Fruit fly (Drosophila melanogaster) whole organism, prepupa: ENCODE measurements around the gene DIP2.

ENCODE experiments used
- CG10669 ChIP-seq: fragments of 200-800 bp; sonication (Bioruptor generic); optimal IDR thresholded peaks from 3 replicates; lab custom pipeline; 2018; ENCODE audit warnings: missing biosample characterization, mild to moderate bottlenecking, missing genetic modification characterization, moderate library complexity
- CG11294 ChIP-seq: fragments of 200-800 bp; sonication (Bioruptor generic); IDR thresholded peaks from 2 replicates; pipeline ENCODE4 v1.3.6; 2022; ENCODE audit warnings: missing biosample characterization, missing genetic modification characterization
- CG11762 ChIP-seq: fragments of 200-800 bp; sonication (Bioruptor generic); optimal IDR thresholded peaks from 3 replicates; lab custom pipeline; 2016; ENCODE audit warnings: missing biosample characterization, missing genetic modification characterization; ENCODE audit not compliant: insufficient read depth
- CG15336 ChIP-seq: fragments of 200-800 bp; sonication (Bioruptor generic); IDR thresholded peaks from 2 replicates; pipeline ENCODE4 v1.3.6; 2022; ENCODE audit warnings: missing biosample characterization, missing genetic modification characterization
- CG1621 ChIP-seq: fragments of 200-800 bp; sonication (Bioruptor generic); optimal IDR thresholded peaks from 3 replicates; lab custom pipeline; 2018; ENCODE audit warnings: missing biosample characterization, mild to moderate bottlenecking, missing genetic modification characterization
- CG3032 ChIP-seq: fragments of 200-800 bp; optimal IDR thresholded peaks from 2 replicates; lab custom pipeline; 2019; ENCODE audit warnings: missing biosample characterization, mild to moderate bottlenecking, missing genetic modification characterization, moderate library complexity
- CG34406 ChIP-seq: fragments of 200-800 bp; sonication (Bioruptor generic); optimal IDR thresholded peaks from 3 replicates; lab custom pipeline; 2016; ENCODE audit warnings: missing biosample characterization, missing genetic modification characterization
- CG3919 ChIP-seq: fragments of 200-800 bp; sonication (Bioruptor generic); optimal IDR thresholded peaks from 3 replicates; lab custom pipeline; 2016; ENCODE audit warnings: missing biosample characterization, missing genetic modification characterization
- CG6163 ChIP-seq: fragments of 200-800 bp; sonication (Bioruptor generic); IDR thresholded peaks from 3 replicates; pipeline ENCODE4 v1.3.6; 2022; ENCODE audit warnings: missing biosample characterization, missing genetic modification characterization
- CG6276 ChIP-seq: fragments of 200-800 bp; sonication (Bioruptor generic); optimal IDR thresholded peaks from 2 replicates; lab custom pipeline; 2017; ENCODE audit warnings: missing biosample characterization, mild to moderate bottlenecking, missing genetic modification characterization
- CG6792 ChIP-seq: fragments of 200-800 bp; sonication (Bioruptor generic); optimal IDR thresholded peaks from 3 replicates; lab custom pipeline; 2016; ENCODE audit warnings: missing biosample characterization, missing genetic modification characterization
- CG6808 ChIP-seq: fragments of 200-800 bp; sonication (Bioruptor generic); optimal IDR thresholded peaks from 3 replicates; lab custom pipeline; 2017; ENCODE audit warnings: missing biosample characterization, missing genetic modification characterization, mild to moderate bottlenecking, moderate library complexity, missing genetic modification reagents
- CG6854 ChIP-seq: fragments of 200-800 bp; sonication (Bioruptor generic); optimal IDR thresholded peaks from 2 replicates; lab custom pipeline; 2017; ENCODE audit warnings: missing biosample characterization, mild to moderate bottlenecking, missing genetic modification characterization
- CG7368 ChIP-seq: fragments of 200-800 bp; sonication (Bioruptor generic); optimal IDR thresholded peaks from 3 replicates; lab custom pipeline; 2016; ENCODE audit warnings: missing biosample characterization, missing genetic modification characterization
- Eip78C ChIP-seq: fragments of 200-800 bp; sonication (Bioruptor generic); peaks from one replicate; lab custom pipeline; 2016; ENCODE audit warnings: missing biosample characterization, missing genetic modification characterization
- Eip93F ChIP-seq: fragments of 200-800 bp; sonication (Bioruptor generic); optimal IDR thresholded peaks from 2 replicates; lab custom pipeline; 2016; ENCODE audit warnings: missing biosample characterization, mild to moderate bottlenecking, missing genetic modification characterization
- Ets21C ChIP-seq: fragments of 200-800 bp; sonication (Bioruptor generic); optimal IDR thresholded peaks from 3 replicates; lab custom pipeline; 2016; ENCODE audit warnings: missing biosample characterization, missing genetic modification characterization
- Ets96B ChIP-seq: fragments of 200-800 bp; optimal IDR thresholded peaks from 2 replicates; lab custom pipeline; 2019; ENCODE audit warnings: missing biosample characterization, mild to moderate bottlenecking, missing genetic modification characterization, moderate library complexity
- Hr38 ChIP-seq: sonication (Bioruptor generic); optimal IDR thresholded peaks from 2 replicates; lab custom pipeline; 2016; ENCODE audit warnings: missing biosample characterization, missing genetic modification characterization
- Hr39 ChIP-seq: fragments of 200-800 bp; sonication (Bioruptor generic); optimal IDR thresholded peaks from 2 replicates; lab custom pipeline; 2016; ENCODE audit warnings: missing biosample characterization, missing genetic modification characterization
- Hr4 ChIP-seq: fragments of 200-800 bp; sonication (Bioruptor generic); optimal IDR thresholded peaks from 3 replicates; lab custom pipeline; 2016; ENCODE audit warnings: missing biosample characterization, missing genetic modification characterization
- Lpt ChIP-seq: fragments of 200-800 bp; sonication (Bioruptor generic); optimal IDR thresholded peaks from 3 replicates; lab custom pipeline; 2016; ENCODE audit warnings: missing biosample characterization, missing genetic modification characterization
- OdsH ChIP-seq: fragments of 200-800 bp; sonication (Bioruptor generic); optimal IDR thresholded peaks from 3 replicates; lab custom pipeline; 2016; ENCODE audit warnings: missing biosample characterization, missing genetic modification characterization
- Smox ChIP-seq: fragments of 200-800 bp; sonication (Bioruptor generic); optimal IDR thresholded peaks from 3 replicates; lab custom pipeline; 2016; ENCODE audit warnings: missing biosample characterization, missing genetic modification characterization
- Sox102F ChIP-seq: fragments of 200-800 bp; sonication (Bioruptor generic); optimal IDR thresholded peaks from 2 replicates; lab custom pipeline; 2016; ENCODE audit warnings: missing biosample characterization, mild to moderate bottlenecking, missing genetic modification characterization
- Sox14 ChIP-seq: fragments of 200-800 bp; sonication (Bioruptor generic); optimal IDR thresholded peaks from 3 replicates; lab custom pipeline; 2016; ENCODE audit warnings: missing biosample characterization, missing genetic modification characterization
- dsx ChIP-seq: fragments of 200-800 bp; optimal IDR thresholded peaks from 3 replicates; lab custom pipeline; 2019; ENCODE audit warnings: missing biosample characterization, mild to moderate bottlenecking, missing genetic modification characterization, moderate library complexity; ENCODE audit not compliant: poor library complexity, severe bottlenecking
- esn ChIP-seq: fragments of 200-800 bp; sonication (Bioruptor generic); optimal IDR thresholded peaks from 2 replicates; lab custom pipeline; 2016; ENCODE audit warnings: missing biosample characterization, mild to moderate bottlenecking, missing genetic modification characterization, moderate library complexity
- fd85E ChIP-seq: fragments of 200-800 bp; sonication (Bioruptor generic); optimal IDR thresholded peaks from 3 replicates; lab custom pipeline; 2016; ENCODE audit warnings: missing biosample characterization, missing genetic modification characterization
- fkh ChIP-seq: fragments of 200-800 bp; sonication (Bioruptor generic); optimal IDR thresholded peaks from 3 replicates; lab custom pipeline; 2017; ENCODE audit warnings: missing biosample characterization, mild to moderate bottlenecking, missing genetic modification characterization, moderate library complexity
- net ChIP-seq: fragments of 200-800 bp; sonication (Bioruptor generic); optimal IDR thresholded peaks from 3 replicates; lab custom pipeline; 2016; ENCODE audit warnings: missing biosample characterization, missing genetic modification characterization
- salr ChIP-seq, 2 experiments: fragments of 200-800 bp; sonication (Bioruptor generic); optimal IDR thresholded peaks; 3 replicates each; lab custom pipeline; 2016 to 2018; ENCODE audit warnings: missing biosample characterization in 2 of 2, missing genetic modification characterization in 2 of 2, mild to moderate bottlenecking in 1 of 2
- spab ChIP-seq: fragments of 200-800 bp; sonication (Bioruptor generic); optimal IDR thresholded peaks from 2 replicates; lab custom pipeline; 2017; ENCODE audit warnings: missing biosample characterization, mild to moderate bottlenecking, missing genetic modification characterization, missing genetic modification reagents
- ss ChIP-seq, 2 experiments: fragments of 200-800 bp; sonication (Bioruptor generic); optimal IDR thresholded peaks; 2 replicates in 1 of 2; 3 replicates in 1 of 2; lab custom pipeline; 2017 to 2018; ENCODE audit warnings: mild to moderate bottlenecking in 2 of 2, missing biosample characterization in 2 of 2, missing genetic modification characterization in 2 of 2, moderate library complexity in 1 of 2
- svp ChIP-seq: fragments of 200-800 bp; sonication (Bioruptor generic); peaks from one replicate; lab custom pipeline; 2016; ENCODE audit warnings: missing biosample characterization, missing genetic modification characterization
- topi ChIP-seq: fragments of 200-800 bp; sonication (Bioruptor generic); optimal IDR thresholded peaks from 3 replicates; lab custom pipeline; 2016; ENCODE audit warnings: missing biosample characterization, missing genetic modification characterization
- vri ChIP-seq: fragments of 200-800 bp; sonication (Bioruptor generic); optimal IDR thresholded peaks from 3 replicates; lab custom pipeline; 2016; ENCODE audit warnings: missing biosample characterization, mild to moderate bottlenecking, missing genetic modification characterization

DIP2 gene

dm6 chr3L:292146-292776, 34.5 kb upstream of the DIP2 start:
- no peak for TF ChIP-seq Hr38 (GFP tag; lab: Kevin White, UChicago)
- TF ChIP-seq ss (GFP tag; optimal IDR thresholded peaks at IDR 0.05; lab: Kevin White, UChicago) = peak in 1 of 2 experiments; percentile 26
- TF ChIP-seq net (GFP tag; lab: Kevin White, UChicago) = no peak
- TF ChIP-seq CG34406 (GFP tag; lab: Kevin White, UChicago) = no peak
- TF ChIP-seq spab (GFP tag; lab: Kevin White, UChicago) = no peak
- TF ChIP-seq CG6808 = no peak
- TF ChIP-seq CG7368 = no peak
- TF ChIP-seq CG6792 (GFP tag; lab: Kevin White, UChicago) = no peak
- peak; percentile 38 for TF ChIP-seq CG6854 (GFP tag; lab: Kevin White, UChicago)
- TF ChIP-seq CG3032 (tag; lab: Kevin White, UChicago) = peak; percentile 11
- TF ChIP-seq fkh (GFP tag; lab: Kevin White, UChicago) = peak; percentile 100
- TF ChIP-seq Ets96B (tag; lab: Kevin White, UChicago) = no peak
- no peak for TF ChIP-seq CG11294
- TF ChIP-seq Ets21C (GFP tag; lab: Kevin White, UChicago) = no peak
- TF ChIP-seq fd85E (GFP tag; lab: Kevin White, UChicago) = no peak
- peak; percentile 24 for TF ChIP-seq dsx (GFP tag; lab: Kevin White, UChicago)
- TF ChIP-seq svp (GFP tag; lab: Kevin White, UChicago) = peak; percentile 31
- no peak for TF ChIP-seq Hr39
- no peak for TF ChIP-seq Sox102F
- TF ChIP-seq CG6163 (GFP tag; lab: Robert Waterston, UW) = 0 out of 3 replicates have a peak, but pooled peaks have one; percentile 35
- TF ChIP-seq Smox = no peak
- no peak for TF ChIP-seq CG10669 (GFP tag; lab: Kevin White, UChicago)
- TF ChIP-seq Hr4 (GFP tag; lab: Kevin White, UChicago) = no peak
- TF ChIP-seq CG1621 (tag; lab: Kevin White, UChicago) = peak; percentile 55
- no peak for TF ChIP-seq Eip78C (GFP tag; lab: Kevin White, UChicago)
- TF ChIP-seq vri (GFP tag; lab: Kevin White, UChicago) = peak; percentile 52
- no peak for TF ChIP-seq OdsH
- no peak for TF ChIP-seq CG6276 (GFP tag; lab: Kevin White, UChicago)
- TF ChIP-seq CG3919 (GFP tag; lab: Kevin White, UChicago) = no peak
- TF ChIP-seq esn (GFP tag; lab: Kevin White, UChicago) = peak; percentile 15
- peak; percentile 11; the same call in 1 of the 2 replicates for TF ChIP-seq CG15336 (GFP tag; lab: Robert Waterston, UW)

- TF ChIP-seq Eip78C (GFP tag; lab: Kevin White, UChicago) (peak; percentile 39), vri (GFP tag; lab: Kevin White, UChicago) (peak; percentile 97), Sox14 (GFP tag; lab: Kevin White, UChicago) (no peak), svp (GFP tag; lab: Kevin White, UChicago) (peak; percentile 98), Eip93F (GFP tag; lab: Kevin White, UChicago) (no peak)
Observed at dm6 chr3L:291583-292145, 33.9 kb upstream of the DIP2 start.

- no peak for TF ChIP-seq vri (GFP tag; lab: Kevin White, UChicago)
- peak in 1 of 2 experiments; percentile 48 for TF ChIP-seq ss (GFP tag; optimal IDR thresholded peaks at IDR 0.05; lab: Kevin White, UChicago)
- peak; percentile 5 for TF ChIP-seq CG6808
- TF ChIP-seq CG6163 (GFP tag; lab: Robert Waterston, UW) = no peak
- no peak for TF ChIP-seq Ets96B (tag; lab: Kevin White, UChicago)
- peak; percentile 50 for TF ChIP-seq Eip78C (GFP tag; lab: Kevin White, UChicago)
- TF ChIP-seq CG11762 (GFP tag; lab: Kevin White, UChicago) = no peak
- TF ChIP-seq salr (GFP tag; optimal IDR thresholded peaks at IDR 0.05; lab: Kevin White, UChicago) = no peak
- peak; percentile 47 for TF ChIP-seq Lpt (GFP tag; lab: Kevin White, UChicago)
- no peak for TF ChIP-seq Hr39
- no peak for TF ChIP-seq topi (GFP tag; lab: Kevin White, UChicago)
Observed at dm6 chr3L:284253-284652, 26.5 kb upstream of the DIP2 start.
